Worm (Caenorhabditis elegans) whole organism, L1 larva: ENCODE measurements around the gene F49E12.7.

Experiments
- C04F5.9 ChIP-seq: sonication (generic microtip); optimal IDR thresholded peaks from 2 replicates; lab custom pipeline; 2016; ENCODE audit warnings: missing genetic modification characterization, missing compliant biosample characterization
- C16A3.4 ChIP-seq: fragments of 150-350 bp; optimal IDR thresholded peaks from 2 replicates; lab custom pipeline; 2014; ENCODE audit warnings: missing biosample characterization, missing genetic modification characterization
- F16B12.6 ChIP-seq: fragments of 150-350 bp; optimal IDR thresholded peaks from 2 replicates; lab custom pipeline; 2014; ENCODE audit warnings: missing biosample characterization, missing genetic modification characterization
- Y116A8C.19 ChIP-seq: sonication (generic microtip); optimal IDR thresholded peaks from 2 replicates; lab custom pipeline; 2016; ENCODE audit warnings: missing compliant biosample characterization, missing genetic modification characterization, borderline replicate concordance
- blmp-1 ChIP-seq: fragments of 150-350 bp; optimal IDR thresholded peaks from 2 replicates; lab custom pipeline; 2014; ENCODE audit warnings: missing biosample characterization, missing genetic modification characterization
- ceh-8 ChIP-seq: fragments of 200-800 bp; sonication (Bioruptor generic); optimal IDR thresholded peaks from 2 replicates; lab custom pipeline; 2018; ENCODE audit warnings: mild to moderate bottlenecking, missing genetic modification characterization, moderate library complexity, missing compliant biosample characterization
- ceh-90 ChIP-seq: sonication (generic microtip); optimal IDR thresholded peaks from 2 replicates; lab custom pipeline; 2016; ENCODE audit warnings: missing genetic modification characterization, missing compliant biosample characterization
- dpl-1 ChIP-seq, 3 experiments: fragments of 150-350 bp in 2 of 3; sonication (generic microtip) in 1 of 3; optimal IDR thresholded peaks; 2 replicates each; lab custom pipeline; 2014 to 2017; ENCODE audit warnings: missing biosample characterization in 3 of 3, missing genetic modification characterization in 3 of 3, missing genetic modification reagents in 3 of 3
- dsc-1 ChIP-seq: sonication (generic microtip); optimal IDR thresholded peaks from 2 replicates; lab custom pipeline; 2016; ENCODE audit warnings: mild to moderate bottlenecking, missing genetic modification characterization, missing compliant biosample characterization
- efl-1 ChIP-seq, 4 experiments: fragments of 150-350 bp; optimal IDR thresholded peaks in 3 of 4; peaks in 1 of 4; 1 replicate in 1 of 4; 2 replicates in 3 of 4; lab custom pipeline; 2014; ENCODE audit warnings: missing biosample characterization in 2 of 4, missing genetic modification characterization in 2 of 4, missing genetic modification reagents in 2 of 4
- elt-2 ChIP-seq: sonication (generic microtip); optimal IDR thresholded peaks from 2 replicates; lab custom pipeline; 2016; ENCODE audit warnings: missing genetic modification characterization, mild to moderate bottlenecking, inconsistent platforms, missing compliant biosample characterization, missing genetic modification reagents
- elt-3 ChIP-seq, 6 experiments: fragments of 150-350 bp in 1 of 6; sonication (generic microtip); optimal IDR thresholded peaks; 2 replicates each; lab custom pipeline; 2017 to 2018; ENCODE audit warnings: missing biosample characterization in 6 of 6, missing genetic modification characterization in 6 of 6, inconsistent platforms in 1 of 6
- fkh-8 ChIP-seq: sonication (generic microtip); optimal IDR thresholded peaks from 2 replicates; lab custom pipeline; 2016; ENCODE audit warnings: mild to moderate bottlenecking, missing genetic modification characterization, missing compliant biosample characterization
- hpl-2 ChIP-seq: fragments of 150-350 bp; optimal IDR thresholded peaks from 2 replicates; lab custom pipeline; 2014; ENCODE audit warnings: missing biosample characterization, missing genetic modification reagents, missing genetic modification characterization
- lin-13 ChIP-seq: fragments of 150-350 bp; optimal IDR thresholded peaks from 2 replicates; lab custom pipeline; 2014; ENCODE audit warnings: missing biosample characterization, missing genetic modification reagents, missing genetic modification characterization
- lin-14 ChIP-seq: fragments of 200-800 bp; sonication (Bioruptor generic); optimal IDR thresholded peaks from 2 replicates; lab custom pipeline; 2018; ENCODE audit warnings: mild to moderate bottlenecking, missing genetic modification characterization, moderate library complexity, missing compliant biosample characterization
- lin-35 ChIP-seq, 2 experiments: fragments of 150-350 bp; optimal IDR thresholded peaks; 2 replicates each; lab custom pipeline; 2014; ENCODE audit warnings: missing biosample characterization in 2 of 2, missing genetic modification characterization in 2 of 2, missing genetic modification reagents in 2 of 2
- lsy-2 ChIP-seq, 2 experiments: fragments of 150-350 bp; optimal IDR thresholded peaks; 2 replicates each; lab custom pipeline; 2014; ENCODE audit warnings: missing biosample characterization in 2 of 2, missing genetic modification characterization in 2 of 2
- mep-1 ChIP-seq: fragments of 150-350 bp; optimal IDR thresholded peaks from 2 replicates; lab custom pipeline; 2014; ENCODE audit warnings: missing biosample characterization, missing genetic modification characterization
- nhr-76 ChIP-seq: sonication (generic microtip); optimal IDR thresholded peaks from 2 replicates; lab custom pipeline; 2017; ENCODE audit warnings: missing biosample characterization, missing genetic modification characterization
- nhr-77 ChIP-seq: fragments of 150-350 bp; optimal IDR thresholded peaks from 2 replicates; lab custom pipeline; 2014; ENCODE audit warnings: missing biosample characterization, missing genetic modification characterization
- nhr-85 ChIP-seq: sonication (generic microtip); peaks from one replicate; lab custom pipeline; 2016; ENCODE audit warnings: missing genetic modification characterization, inconsistent platforms, missing compliant biosample characterization
- snu-23 ChIP-seq: sonication (generic microtip); optimal IDR thresholded peaks from 2 replicates; lab custom pipeline; 2016; ENCODE audit warnings: missing genetic modification characterization, missing compliant biosample characterization
- sox-4 ChIP-seq: sonication (generic microtip); optimal IDR thresholded peaks from 2 replicates; lab custom pipeline; 2016; ENCODE audit warnings: missing genetic modification characterization, missing compliant biosample characterization
- swsn-7 ChIP-seq: sonication (generic microtip); optimal IDR thresholded peaks from 2 replicates; lab custom pipeline; 2016; ENCODE audit warnings: missing genetic modification characterization, missing compliant biosample characterization
- tlp-1 ChIP-seq: fragments of 150-350 bp; optimal IDR thresholded peaks from 2 replicates; lab custom pipeline; 2014; ENCODE audit warnings: missing biosample characterization, missing genetic modification characterization
- unc-130 ChIP-seq: fragments of 150-350 bp; optimal IDR thresholded peaks from 2 replicates; lab custom pipeline; 2017; ENCODE audit warnings: missing biosample characterization, missing genetic modification characterization, inconsistent platforms
- unc-30 ChIP-seq: sonication (generic microtip); optimal IDR thresholded peaks from 2 replicates; lab custom pipeline; 2017; ENCODE audit warnings: missing biosample characterization, missing genetic modification characterization
- unc-86 ChIP-seq: sonication (generic microtip); optimal IDR thresholded peaks from 2 replicates; lab custom pipeline; 2016; ENCODE audit warnings: missing genetic modification characterization, missing compliant biosample characterization
- unc-98 ChIP-seq: fragments of 200-800 bp; sonication (Bioruptor generic); IDR thresholded peaks from 2 replicates; pipeline ENCODE4 v1.3.6; 2022; ENCODE audit warnings: missing genetic modification characterization, missing compliant biosample characterization
- vab-15 ChIP-seq: sonication (generic microtip); optimal IDR thresholded peaks from 2 replicates; lab custom pipeline; 2017; ENCODE audit warnings: missing genotype, mild to moderate bottlenecking, missing genetic modification characterization, missing compliant biosample characterization
- xbp-1 ChIP-seq: sonication (generic microtip); optimal IDR thresholded peaks from 2 replicates; lab custom pipeline; 2016; ENCODE audit warnings: missing genetic modification characterization, missing compliant biosample characterization
- zag-1 ChIP-seq: fragments of 150-350 bp; optimal IDR thresholded peaks from 2 replicates; lab custom pipeline; 2014; ENCODE audit warnings: missing biosample characterization, missing genetic modification characterization
- zip-4 ChIP-seq: fragments of 200-800 bp; sonication (Bioruptor generic); optimal IDR thresholded peaks from 2 replicates; lab custom pipeline; 2018; ENCODE audit warnings: mild to moderate bottlenecking, missing genetic modification characterization, moderate library complexity, missing compliant biosample characterization
- ztf-4 ChIP-seq: fragments of 150-350 bp; optimal IDR thresholded peaks from 2 replicates; lab custom pipeline; 2014; ENCODE audit warnings: missing biosample characterization, missing genetic modification characterization

Gene F49E12.7

ce11 chrII:8428947-8429919, 33.3 kb upstream of the F49E12.7 start:
- no peak for TF ChIP-seq nhr-77 (tag; lab: Kevin White, UChicago)
- TF ChIP-seq dpl-1 (GFP tag; optimal IDR thresholded peaks at IDR 0.05; lab: Kevin White, UChicago): peak in 2 of 3 experiments; percentile 20 to 42
- no peak for TF ChIP-seq unc-86 (tag; lab: Kevin White, UChicago)
- TF ChIP-seq fkh-8 (tag; lab: Kevin White, UChicago): no peak
- TF ChIP-seq ztf-4 (tag; lab: Kevin White, UChicago): no peak
- peak; percentile 68 for TF ChIP-seq mep-1
- TF ChIP-seq unc-98 (GFP tag; lab: Robert Waterston, UW): no peak
- no peak for TF ChIP-seq ceh-8 (GFP tag; lab: Kevin White, UChicago)
- TF ChIP-seq F16B12.6 (tag; lab: Kevin White, UChicago): peak; percentile 84
- peak; percentile 12 to 40 for TF ChIP-seq efl-1 (optimal IDR thresholded peaks at IDR 0.05; lab: Kevin White, UChicago)
- peak in 1 of 2 experiments; percentile 26 for TF ChIP-seq efl-1 (GFP tag; optimal IDR thresholded peaks at IDR 0.05 in 1 of 2; lab: Kevin White, UChicago)
- no peak for TF ChIP-seq hpl-2
- no peak for TF ChIP-seq C04F5.9
- no peak for TF ChIP-seq elt-3 (tag; optimal IDR thresholded peaks at IDR 0.05; lab: Kevin White, UChicago)
- TF ChIP-seq lin-13 (GFP tag; lab: Kevin White, UChicago): no peak
- TF ChIP-seq zip-4 (GFP tag; lab: Kevin White, UChicago): no peak
- peak; percentile 36 for TF ChIP-seq snu-23 (GFP tag; lab: Kevin White, UChicago)
- TF ChIP-seq C16A3.4: no peak
- no peak for TF ChIP-seq elt-2 (tag; lab: Kevin White, UChicago)
- TF ChIP-seq vab-15 (tag; lab: Kevin White, UChicago): no peak
- TF ChIP-seq swsn-7 (tag; lab: Kevin White, UChicago): no peak
- peak in 1 of 2 experiments; percentile 41 for TF ChIP-seq lsy-2 (tag; optimal IDR thresholded peaks at IDR 0.05; lab: Kevin White, UChicago)
- no peak for TF ChIP-seq sox-4
- TF ChIP-seq dsc-1 (tag; lab: Kevin White, UChicago): no peak
- TF ChIP-seq lin-14: peak; percentile 47
- peak; percentile 79 for TF ChIP-seq blmp-1 (tag; lab: Kevin White, UChicago)
- peak; percentile 38 for TF ChIP-seq xbp-1
- no peak for TF ChIP-seq Y116A8C.19 (tag; lab: Kevin White, UChicago)
- TF ChIP-seq nhr-85 (tag; lab: Kevin White, UChicago): peak; percentile 59
- no peak for TF ChIP-seq ceh-90 (tag; lab: Kevin White, UChicago)
- TF ChIP-seq unc-130 (tag; lab: Kevin White, UChicago): no peak
- peak; percentile 23 to 35 for TF ChIP-seq lin-35 (GFP tag; optimal IDR thresholded peaks at IDR 0.05; lab: Kevin White, UChicago)
- TF ChIP-seq, all 84 proteins: peak for 11

- no peak for TF ChIP-seq unc-130 (tag; lab: Kevin White, UChicago)
- TF ChIP-seq unc-30 (tag; lab: Kevin White, UChicago): no peak
- no peak for TF ChIP-seq zag-1 (tag; lab: Kevin White, UChicago)
- no peak for TF ChIP-seq nhr-76 (tag; lab: Kevin White, UChicago)
- TF ChIP-seq, all 84 proteins: peak for 0
Observed at ce11 chrII:8428758-8428946, 32.7 kb upstream of the F49E12.7 start, which contains the start of gene F14E5.2. Gene F14E5.2, minus strand, starts transcription at chrII:8428858.

- TF ChIP-seq lsy-2 (tag; optimal IDR thresholded peaks at IDR 0.05; lab: Kevin White, UChicago) (peak in 1 of 2 experiments; percentile 48), tlp-1 (tag; lab: Kevin White, UChicago) (peak; percentile 90), vab-15 (tag; lab: Kevin White, UChicago) (no peak)
Observed at ce11 chrII:8420775-8421388, 24.9 kb upstream of the F49E12.7 start.
